Worm (Caenorhabditis elegans) whole organism, dauer: Measurements from ENCODE around the gene slcr-46.1.

Experiments used
- unc-62 ChIP-seq: sonication (generic microtip); optimal IDR thresholded peaks from 2 replicates; lab custom pipeline; 2017; ENCODE audit warnings: missing biosample characterization, missing genetic modification reagents, missing genetic modification characterization

The slcr-46.1 gene

DNA sequence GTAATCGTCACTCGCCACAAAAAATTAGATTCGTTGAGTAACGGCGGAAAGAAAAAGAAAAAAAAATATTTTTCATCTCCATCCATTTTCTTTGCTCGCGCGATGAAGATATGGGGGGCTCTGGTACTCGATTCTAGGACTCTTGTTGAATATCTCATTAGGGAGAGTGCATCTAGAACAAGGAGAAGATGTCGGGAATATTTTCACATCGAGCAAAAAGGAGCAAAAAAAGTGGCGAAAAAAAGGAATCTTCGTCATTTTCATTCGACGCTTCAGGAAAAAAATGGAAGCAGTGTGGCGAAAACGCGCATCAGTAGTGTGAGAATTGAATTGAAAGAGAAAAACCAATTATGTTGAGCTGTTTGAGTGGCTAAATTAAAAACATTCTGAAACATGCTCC is 8.5 kb upstream of the slcr-46.1 start:
- TF ChIP-seq unc-62 (GFP tag; lab: Kevin White, UChicago): no peak

DNA sequence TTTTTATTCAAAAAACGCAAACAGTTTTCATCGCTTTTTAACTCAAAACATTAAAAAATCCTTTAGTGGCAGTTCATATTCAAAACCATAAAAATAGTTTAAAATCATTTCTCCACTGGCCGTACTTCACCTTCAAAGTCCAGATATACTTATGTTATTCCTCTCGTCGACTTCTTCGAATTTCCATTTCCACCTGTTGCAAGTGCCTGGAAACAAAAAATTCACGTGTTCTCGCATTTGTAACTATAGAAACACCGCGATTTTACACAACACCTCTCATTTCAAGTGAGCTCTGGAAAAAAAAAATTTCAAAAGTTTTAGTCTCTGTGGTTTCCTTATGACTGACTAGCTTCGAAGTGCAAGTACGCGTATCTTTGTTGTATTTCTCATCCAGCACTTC is 7.1 kb upstream of the slcr-46.1 start:
- no peak for TF ChIP-seq unc-62 (GFP tag; lab: Kevin White, UChicago)

DNA sequence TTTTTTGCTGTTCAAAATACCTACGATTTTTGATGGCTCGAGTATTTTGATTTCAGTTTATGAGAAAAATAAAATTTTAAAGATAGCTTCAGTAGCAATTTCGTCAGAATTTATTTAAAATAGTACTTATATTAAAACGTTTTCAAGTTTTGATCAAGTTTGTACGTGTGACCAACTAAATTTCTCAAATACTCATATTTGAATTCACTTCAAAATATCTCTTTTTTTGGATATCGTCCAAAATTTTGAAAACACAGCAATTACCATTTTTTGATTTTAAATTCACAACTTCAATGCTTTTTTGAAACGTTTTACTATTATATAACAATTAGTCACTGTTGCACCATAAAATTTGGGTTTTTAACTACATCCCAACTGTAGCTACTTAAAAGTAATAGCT is 5.3 kb upstream of the slcr-46.1 start:
- TF ChIP-seq unc-62 (GFP tag; lab: Kevin White, UChicago): no peak

DNA sequence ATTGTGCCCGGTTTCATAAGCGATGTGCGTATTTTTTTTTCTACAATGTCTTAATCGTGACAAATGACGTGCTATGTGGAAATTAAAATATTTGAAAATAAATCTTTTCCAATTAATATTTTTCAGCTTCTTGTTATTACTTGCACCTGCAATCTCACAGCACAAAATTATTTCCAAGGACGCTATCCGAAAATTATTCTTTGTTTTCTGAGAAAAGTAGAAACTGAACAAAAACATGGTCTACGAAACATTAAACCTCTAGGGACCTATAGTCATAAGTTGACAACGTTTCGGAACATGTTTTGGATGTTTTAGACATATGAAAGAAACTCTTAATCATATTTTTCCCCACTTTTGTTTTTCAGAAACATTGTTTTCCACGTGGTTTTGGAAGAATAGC is 3.8 kb upstream of the slcr-46.1 start:
- no peak for TF ChIP-seq unc-62 (GFP tag; lab: Kevin White, UChicago)

DNA sequence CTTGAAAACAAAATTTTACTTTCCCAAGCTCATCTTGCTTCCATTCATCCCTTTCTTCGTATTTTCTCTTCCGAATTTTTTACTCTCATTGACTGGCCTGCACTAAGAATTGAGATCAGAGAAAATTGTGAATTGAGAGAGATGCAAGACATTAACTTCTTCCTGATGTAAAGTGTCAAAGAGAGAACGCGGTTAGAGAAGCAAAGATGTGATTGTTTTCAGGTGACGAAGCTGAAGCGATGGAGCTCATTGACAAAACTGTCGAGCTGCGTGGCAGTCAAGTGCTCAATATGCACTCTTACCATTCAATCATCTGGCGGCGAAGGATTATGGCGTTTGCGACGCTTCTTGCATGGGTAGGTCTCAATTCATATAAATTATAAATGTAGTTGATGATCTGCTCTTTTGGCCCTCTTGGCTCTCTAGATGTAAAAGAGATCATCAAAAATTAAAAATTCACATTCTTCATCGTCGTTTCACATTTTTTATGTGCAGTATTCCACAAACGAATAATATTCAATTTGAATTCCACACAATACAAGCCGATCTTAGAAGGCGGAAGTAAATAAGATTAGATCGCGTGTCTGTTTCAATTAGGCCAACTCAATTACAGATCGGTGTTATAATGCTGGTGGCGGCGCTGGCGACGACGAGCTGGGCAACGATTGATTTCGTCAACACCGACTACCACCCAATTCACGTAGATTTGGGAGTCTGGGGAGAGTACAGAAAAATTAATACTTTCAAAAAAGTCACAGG is 3.2 kb upstream of the slcr-46.1 start:
- TF ChIP-seq unc-62 (GFP tag; lab: Kevin White, UChicago): no peak

DNA sequence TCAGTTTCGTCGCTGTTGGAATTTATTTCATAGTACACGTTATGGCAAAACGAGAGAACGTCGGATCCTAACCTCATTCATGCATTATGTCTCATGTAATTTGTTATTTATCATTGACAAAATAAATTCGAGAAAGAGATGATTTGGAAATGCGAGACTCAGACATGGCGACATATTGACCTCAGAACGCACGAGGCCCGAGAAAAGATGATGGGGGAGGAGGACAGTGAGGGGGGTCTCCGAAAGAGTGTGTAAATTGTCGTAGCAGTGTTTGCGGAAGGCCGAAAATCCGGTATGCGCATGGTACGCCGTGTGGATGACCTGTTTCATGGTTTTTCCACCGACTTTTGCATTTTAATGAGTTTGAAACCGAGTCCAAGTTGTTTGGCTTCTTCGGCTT is 3.5 kb downstream of the slcr-46.1 start:
- no peak for TF ChIP-seq unc-62 (GFP tag; lab: Kevin White, UChicago)

DNA sequence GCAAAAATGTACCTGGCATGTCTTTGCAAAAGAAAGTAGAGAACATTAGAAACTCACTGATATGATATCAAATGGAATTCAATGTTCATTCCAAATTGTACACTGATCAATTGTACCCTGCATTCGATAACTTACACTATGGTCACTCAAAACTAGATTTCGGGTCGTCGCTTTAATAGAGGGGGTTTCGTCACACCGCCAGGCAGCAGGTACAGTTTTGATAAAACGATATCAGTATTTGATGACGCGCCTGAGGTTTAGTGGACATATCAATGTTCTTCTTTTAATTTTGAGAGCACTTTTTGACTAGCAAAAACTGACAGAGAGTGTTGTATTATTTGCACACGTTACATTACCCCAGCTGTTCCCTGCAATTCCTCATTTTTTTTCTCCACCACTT is 4.0 kb downstream of the slcr-46.1 start:
- TF ChIP-seq unc-62 (GFP tag; lab: Kevin White, UChicago): no peak

DNA sequence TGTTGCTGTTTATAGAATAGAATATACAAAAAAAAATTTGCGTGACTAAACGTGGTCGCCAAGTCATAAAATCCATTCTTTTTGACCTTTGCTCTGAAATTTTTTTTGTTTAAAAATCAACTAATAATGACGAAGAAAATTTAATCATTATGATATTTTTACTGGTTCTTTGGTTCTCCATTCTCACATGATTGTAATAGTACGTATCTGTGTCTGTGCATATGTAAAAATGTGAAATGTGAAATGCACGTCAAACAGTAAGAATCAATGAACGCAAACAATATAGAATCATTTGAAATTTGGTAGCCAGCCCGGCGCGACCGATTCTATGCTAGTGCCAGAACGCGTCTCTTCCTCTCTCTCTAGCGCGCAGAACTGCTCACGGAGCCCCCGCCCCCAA is 4.7 kb downstream of the slcr-46.1 start, which contains the start of gene hosl-1:
Gene hosl-1, plus strand, starts transcription at position 301 of the 400 bp plus-strand sequence.
- TF ChIP-seq unc-62 (GFP tag; lab: Kevin White, UChicago): no peak

DNA sequence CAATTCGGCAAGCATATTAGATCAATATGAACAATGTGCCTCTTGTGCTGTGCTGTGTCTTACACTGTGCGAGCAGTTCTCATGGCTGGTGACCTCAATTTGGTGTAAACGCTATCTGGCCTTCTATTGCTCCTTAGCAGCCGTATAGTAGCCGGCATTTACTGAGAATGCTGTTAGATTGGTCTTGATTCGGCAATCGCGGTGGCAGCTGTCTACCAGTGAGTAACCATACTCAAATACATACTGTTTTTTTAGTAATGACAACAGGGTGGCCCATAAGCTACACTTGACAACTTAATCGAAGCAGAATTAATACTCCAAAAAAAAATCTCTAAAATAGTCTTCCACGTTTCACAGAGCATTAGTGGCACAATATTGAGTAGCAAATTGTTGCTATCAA is 14.9 kb downstream of the slcr-46.1 start, which contains the start of gene C46C11.4:
Gene C46C11.4, minus strand, starts transcription at position 101 of the 400 bp plus-strand sequence.
- no peak for TF ChIP-seq unc-62 (GFP tag; lab: Kevin White, UChicago)

DNA sequence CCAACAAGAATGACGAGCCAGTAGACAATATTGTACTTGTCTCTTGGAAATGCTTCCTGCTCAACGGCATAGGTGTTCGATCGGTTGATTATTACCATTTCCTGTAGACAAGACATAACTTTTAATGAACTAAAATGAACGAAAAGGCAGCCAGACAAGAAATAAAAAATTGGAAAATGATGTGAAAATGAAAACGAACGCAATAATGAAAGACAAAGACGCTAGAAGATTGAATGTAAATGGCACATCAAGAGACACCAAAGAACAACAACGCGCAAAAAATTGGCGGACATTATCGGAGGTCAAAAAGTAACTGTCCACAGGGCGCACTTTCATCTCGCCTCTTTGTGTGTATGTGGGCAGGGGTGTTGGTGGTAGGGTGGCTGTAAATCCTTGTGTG is 16.9 kb downstream of the slcr-46.1 start, which contains the start of gene ent-5:
Gene ent-5, minus strand, starts transcription at position 101 of the 400 bp plus-strand sequence.
- TF ChIP-seq unc-62 (GFP tag; lab: Kevin White, UChicago): no peak

DNA sequence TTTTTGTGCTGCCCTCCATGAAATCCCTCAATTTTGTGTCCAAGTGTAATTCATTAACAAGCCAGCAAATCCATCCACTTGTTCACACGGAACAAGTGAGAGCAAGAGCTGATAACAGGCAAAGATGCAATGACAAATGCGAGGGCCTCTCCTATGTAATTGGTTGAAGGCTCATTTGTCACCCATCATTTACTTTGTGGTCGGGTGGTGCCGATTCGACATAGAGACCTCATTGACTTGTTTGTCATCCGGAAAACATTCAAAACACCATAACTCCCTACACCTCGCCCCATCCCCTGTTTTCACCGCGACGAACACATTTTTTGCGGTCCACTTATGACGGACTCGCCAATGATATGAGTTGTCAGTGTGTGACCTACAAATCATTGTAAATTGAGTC is 19.3 kb downstream of the slcr-46.1 start:
- TF ChIP-seq unc-62 (GFP tag; lab: Kevin White, UChicago): no peak

DNA sequence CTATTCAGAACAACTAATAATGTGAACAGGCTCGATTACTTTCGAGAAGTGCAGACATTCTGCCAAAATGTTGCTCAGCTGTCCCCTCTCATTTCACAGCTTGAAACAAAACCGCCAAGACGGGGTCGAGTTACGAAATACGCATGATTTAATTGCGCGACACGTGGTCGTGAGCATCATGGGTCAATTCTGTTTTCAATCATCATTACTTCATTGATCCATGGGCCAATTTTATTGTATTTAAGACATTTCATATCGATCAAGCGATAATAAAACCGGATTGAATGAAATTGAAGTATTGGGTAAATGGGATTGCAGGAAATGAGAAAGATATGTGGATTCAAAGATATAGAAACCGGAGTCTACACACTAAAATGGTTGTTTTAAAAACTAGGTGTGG is 20.8 kb downstream of the slcr-46.1 start:
- TF ChIP-seq unc-62 (GFP tag; lab: Kevin White, UChicago): no peak

DNA sequence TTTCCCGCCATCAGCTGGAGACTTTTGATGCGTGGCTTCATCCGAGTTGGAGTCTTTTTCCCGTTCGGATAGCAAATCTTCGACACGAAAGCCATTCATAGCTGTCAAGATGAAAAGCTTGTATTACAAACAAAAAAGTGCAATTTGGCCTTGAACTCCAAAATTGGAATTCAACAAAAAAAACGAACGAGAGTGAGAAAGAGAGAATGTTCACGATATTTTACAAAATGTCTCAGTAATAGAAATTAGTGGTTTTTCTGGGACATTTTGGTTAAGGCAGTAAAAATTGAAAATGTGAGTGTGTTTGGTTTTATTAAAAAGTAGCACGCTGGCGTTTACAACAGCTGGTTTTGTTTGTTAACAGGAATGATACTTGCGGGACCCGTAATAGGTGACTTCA is 21.9 kb downstream of the slcr-46.1 start, which contains the start of gene ceh-1:
Gene ceh-1, minus strand, starts transcription at position 101 of the 400 bp plus-strand sequence.
- no peak for TF ChIP-seq unc-62 (GFP tag; lab: Kevin White, UChicago)

DNA sequence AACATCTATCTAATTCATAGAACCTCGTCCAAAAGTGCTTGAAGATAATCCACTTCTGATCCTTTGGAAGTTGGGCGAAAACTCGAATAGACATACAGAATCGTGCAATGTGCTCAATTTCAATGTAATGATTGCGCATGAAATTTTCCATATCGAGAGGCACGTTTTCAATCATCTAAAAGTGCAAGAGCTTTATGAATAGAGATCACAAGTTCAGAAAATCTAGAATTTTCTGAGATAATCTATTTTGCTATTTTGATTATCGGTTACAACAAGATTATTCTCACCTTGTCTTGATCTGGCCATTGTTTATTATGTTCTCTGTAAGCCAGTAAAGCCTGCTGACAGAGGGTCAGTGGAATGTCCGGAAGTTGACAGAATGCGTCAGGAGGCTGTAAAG is 25.4 kb downstream of the slcr-46.1 start:
- no peak for TF ChIP-seq unc-62 (GFP tag; lab: Kevin White, UChicago)

DNA sequence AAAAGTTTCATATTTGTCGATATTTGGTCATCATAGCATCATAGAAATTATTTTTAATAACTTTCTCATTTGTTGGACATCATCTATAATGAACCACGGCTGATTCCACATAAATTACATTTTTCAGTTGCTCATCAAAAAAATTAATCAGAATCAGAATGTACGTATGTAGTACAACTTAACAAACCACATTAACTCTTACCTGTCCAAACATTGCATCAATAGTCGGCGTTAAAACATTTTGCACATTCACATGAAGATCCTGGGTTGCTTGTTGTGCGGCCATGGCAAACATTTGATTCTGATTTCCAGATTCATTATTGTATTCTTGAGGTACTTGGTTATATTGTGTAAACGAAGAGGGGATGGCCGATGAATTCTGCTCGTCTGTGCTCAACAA is 26.1 kb downstream of the slcr-46.1 start:
- TF ChIP-seq unc-62 (GFP tag; lab: Kevin White, UChicago): no peak

DNA sequence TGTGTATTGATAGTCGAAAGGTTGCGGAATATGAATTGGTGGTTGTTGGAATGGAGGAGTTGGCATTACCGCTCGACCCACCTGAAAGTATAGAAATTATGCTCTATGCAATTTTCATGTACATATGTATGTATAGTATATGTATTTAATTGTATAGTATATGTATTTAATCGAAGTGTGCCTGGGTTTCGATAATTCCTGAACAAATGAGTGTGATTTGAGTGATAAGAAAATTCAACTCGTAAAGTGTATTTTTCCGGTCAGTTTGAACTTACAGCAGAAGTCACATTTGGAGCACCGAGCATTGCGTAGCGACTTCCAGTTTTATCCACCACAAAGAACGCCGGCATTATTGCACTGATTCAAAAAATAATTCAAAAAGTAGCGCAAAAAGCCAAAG is 26.5 kb downstream of the slcr-46.1 start:
- TF ChIP-seq unc-62 (GFP tag; lab: Kevin White, UChicago): no peak

DNA sequence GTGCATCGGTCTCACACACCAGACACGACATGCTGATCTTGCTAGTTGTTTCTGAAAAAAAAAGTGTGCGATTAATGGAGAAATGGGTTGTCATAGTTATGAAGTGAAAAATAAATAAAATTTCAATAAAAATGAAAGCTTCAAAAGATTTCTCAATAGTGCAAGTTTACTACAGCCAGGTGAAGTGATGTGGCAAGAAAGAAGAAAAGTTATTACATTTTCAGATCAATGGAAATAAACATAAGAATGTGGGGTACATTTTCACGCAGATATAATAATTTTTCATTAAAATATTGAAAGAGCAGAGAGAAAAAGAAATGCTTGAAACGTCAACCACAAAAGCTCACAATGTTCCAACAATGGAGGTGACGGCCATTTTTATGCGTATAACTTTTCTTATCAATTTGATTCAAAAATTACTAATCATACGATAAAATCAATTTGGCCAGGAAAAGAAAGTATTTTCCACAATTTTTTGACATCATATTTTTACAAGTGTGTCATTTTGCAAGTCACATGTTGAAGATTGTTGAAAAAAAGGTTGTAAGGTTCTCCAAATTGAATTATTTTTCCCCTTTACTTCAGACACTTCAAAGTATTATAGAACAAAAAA is 28.2 kb downstream of the slcr-46.1 start, which contains the start of gene nhr-45:
Gene nhr-45, minus strand, starts transcription at position 51 of the 613 bp plus-strand sequence.
- TF ChIP-seq unc-62 (GFP tag; lab: Kevin White, UChicago): no peak
